Worm (Caenorhabditis elegans) whole organism, mixed stage, embryonic: ENCODE measurements around the gene F36H1.12.

Experiments used
- elt-1 ChIP-seq: sonication (generic microtip); optimal IDR thresholded peaks from 2 replicates; lab custom pipeline; 2017; ENCODE audit warnings: missing genetic modification characterization, mild to moderate bottlenecking, missing compliant biosample characterization, antibody characterized with exemption, moderate library complexity, borderline replicate concordance; ENCODE audit not compliant: insufficient read depth
- nhr-76 ChIP-seq: sonication (generic microtip); optimal IDR thresholded peaks from 2 replicates; lab custom pipeline; 2017; ENCODE audit warnings: missing biosample characterization, missing genetic modification characterization
- pha-4 ChIP-seq: fragments of 150-350 bp; optimal IDR thresholded peaks from 2 replicates; lab custom pipeline; 2018; ENCODE audit warnings: missing biosample characterization, missing genetic modification reagents, missing genetic modification characterization
- snpc-4 ChIP-seq: fragments of 150-350 bp; optimal IDR thresholded peaks from 2 replicates; lab custom pipeline; 2014; ENCODE audit warnings: missing biosample characterization, missing genetic modification characterization
- zip-8 ChIP-seq: fragments of 150-350 bp; optimal IDR thresholded peaks from 2 replicates; lab custom pipeline; 2014; ENCODE audit warnings: missing biosample characterization, missing genetic modification characterization

ce11 chrIV:11030117-11030516 lies 23.4 kb downstream of the F36H1.12 start:
- no peak for TF ChIP-seq zip-8
- TF ChIP-seq elt-1 (tag; lab: Kevin White, UChicago) = no peak
- TF ChIP-seq snpc-4 (tag; lab: Kevin White, UChicago) = no peak
- TF ChIP-seq pha-4 (tag; lab: Kevin White, UChicago) = no peak
- no peak for TF ChIP-seq nhr-76 (tag; lab: Kevin White, UChicago)
